Fruit fly (Drosophila melanogaster) whole organism, embryonic: ENCODE measurements around the gene CG10337.

ENCODE experiments used
- C15 ChIP-seq: fragments of 200-800 bp; sonication (Bioruptor generic); IDR thresholded peaks from 3 replicates; pipeline ENCODE4 v1.3.6; 2022; ENCODE audit warnings: missing biosample characterization, missing genetic modification characterization
- CG10462 ChIP-seq: fragments of 200-800 bp; sonication (Bioruptor generic); optimal IDR thresholded peaks from 2 replicates; lab custom pipeline; 2016; ENCODE audit warnings: missing biosample characterization, missing genetic modification characterization
- CG1233 ChIP-seq: fragments of 200-800 bp; sonication (Bioruptor generic); optimal IDR thresholded peaks from 4 replicates; lab custom pipeline; 2018; ENCODE audit warnings: missing biosample characterization, mild to moderate bottlenecking, missing genetic modification characterization
- CG12942 ChIP-seq: fragments of 200-800 bp; sonication (Bioruptor generic); optimal IDR thresholded peaks from 3 replicates; lab custom pipeline; 2016; ENCODE audit warnings: missing biosample characterization, missing genetic modification characterization
- CG15073 ChIP-seq: fragments of 200-800 bp; sonication (Bioruptor generic); optimal IDR thresholded peaks from 2 replicates; lab custom pipeline; 2016; ENCODE audit warnings: missing biosample characterization, missing genetic modification characterization
- CG17385 ChIP-seq: fragments of 200-800 bp; sonication (Bioruptor generic); optimal IDR thresholded peaks from 3 replicates; lab custom pipeline; 2018; ENCODE audit warnings: missing biosample characterization, mild to moderate bottlenecking, missing genetic modification characterization
- CG1792 ChIP-seq: fragments of 200-800 bp; sonication (Bioruptor generic); optimal IDR thresholded peaks from 2 replicates; lab custom pipeline; 2016; ENCODE audit warnings: missing biosample characterization, missing genetic modification characterization
- CG2199 ChIP-seq: fragments of 200-800 bp; sonication (Bioruptor generic); IDR thresholded peaks from 3 replicates; pipeline ENCODE4 v1.3.6; 2022; ENCODE audit warnings: missing biosample characterization, missing genetic modification characterization
- CG2678 ChIP-seq: fragments of 200-800 bp; sonication (Bioruptor generic); optimal IDR thresholded peaks from 3 replicates; lab custom pipeline; 2019; ENCODE audit warnings: missing biosample characterization, mild to moderate bottlenecking, missing genetic modification characterization, moderate library complexity
- CG3065 ChIP-seq: fragments of 200-800 bp; sonication (Bioruptor generic); optimal IDR thresholded peaks from 2 replicates; lab custom pipeline; 2016; ENCODE audit warnings: missing biosample characterization, missing genetic modification characterization
- CG34376 ChIP-seq: fragments of 200-800 bp; sonication (Bioruptor generic); optimal IDR thresholded peaks from 2 replicates; lab custom pipeline; 2018; ENCODE audit warnings: missing biosample characterization, mild to moderate bottlenecking, missing genetic modification characterization
- CG34422 ChIP-seq: fragments of 200-800 bp; sonication (Bioruptor generic); IDR thresholded peaks from 3 replicates; pipeline ENCODE4 v1.3.6; 2022; ENCODE audit warnings: missing biosample characterization, missing genetic modification characterization
- CG4707 ChIP-seq: fragments of 200-800 bp; sonication (Bioruptor generic); optimal IDR thresholded peaks from 2 replicates; lab custom pipeline; 2018; ENCODE audit warnings: missing biosample characterization, mild to moderate bottlenecking, missing genetic modification characterization, moderate library complexity
- CG6791 ChIP-seq: fragments of 200-800 bp; sonication (Bioruptor generic); IDR thresholded peaks from 3 replicates; pipeline ENCODE4 v1.3.6; 2022; ENCODE audit warnings: missing biosample characterization, missing genetic modification characterization; ENCODE audit not compliant: partially characterized antibody
- CG8281 ChIP-seq: fragments of 200-800 bp; sonication (Bioruptor generic); optimal IDR thresholded peaks from 2 replicates; lab custom pipeline; 2018; ENCODE audit warnings: missing biosample characterization, mild to moderate bottlenecking, missing genetic modification characterization, moderate library complexity
- CG9727 ChIP-seq: fragments of 200-800 bp; sonication (Bioruptor generic); optimal IDR thresholded peaks from 3 replicates; lab custom pipeline; 2017; ENCODE audit warnings: missing biosample characterization, mild to moderate bottlenecking, missing genetic modification characterization
- D19B ChIP-seq: fragments of 200-800 bp; sonication (Bioruptor generic); optimal IDR thresholded peaks from 2 replicates; lab custom pipeline; 2017; ENCODE audit warnings: missing biosample characterization, mild to moderate bottlenecking, missing genetic modification characterization
- Dad ChIP-seq: fragments of 200-800 bp; sonication (Bioruptor generic); optimal IDR thresholded peaks from 3 replicates; lab custom pipeline; 2016; ENCODE audit warnings: missing biosample characterization, missing genetic modification characterization
- Gug ChIP-seq: fragments of 200-800 bp; sonication (Bioruptor generic); IDR thresholded peaks from 4 replicates; pipeline ENCODE4 v1.3.6; 2022; ENCODE audit warnings: missing biosample characterization, missing genetic modification characterization
- HmgD ChIP-seq: fragments of 200-800 bp; sonication (Bioruptor generic); optimal IDR thresholded peaks from 3 replicates; lab custom pipeline; 2016; ENCODE audit warnings: missing biosample characterization, missing genetic modification characterization
- Mad ChIP-seq: fragments of 200-800 bp; sonication (Bioruptor generic); optimal IDR thresholded peaks from 2 replicates; lab custom pipeline; 2016; ENCODE audit warnings: missing biosample characterization, missing genetic modification characterization
- Max ChIP-seq: fragments of 200-800 bp; sonication (Bioruptor generic); optimal IDR thresholded peaks from 2 replicates; lab custom pipeline; 2016; ENCODE audit warnings: missing biosample characterization, mild to moderate bottlenecking, missing genetic modification characterization
- NFAT ChIP-seq: fragments of 200-800 bp; sonication (Bioruptor generic); IDR thresholded peaks from 2 replicates; pipeline ENCODE4 v1.3.6; 2022; ENCODE audit warnings: missing biosample characterization, missing genetic modification characterization
- PHDP ChIP-seq: fragments of 200-800 bp; sonication (Bioruptor generic); optimal IDR thresholded peaks from 3 replicates; lab custom pipeline; 2018; ENCODE audit warnings: missing biosample characterization, mild to moderate bottlenecking, missing genetic modification characterization, moderate library complexity
- Sox102F ChIP-seq: fragments of 200-800 bp; sonication (Bioruptor generic); optimal IDR thresholded peaks from 2 replicates; lab custom pipeline; 2018; ENCODE audit warnings: missing biosample characterization, mild to moderate bottlenecking, missing genetic modification characterization, moderate library complexity
- Sry-β ChIP-seq: fragments of 200-800 bp; sonication (Bioruptor generic); optimal IDR thresholded peaks from 2 replicates; lab custom pipeline; 2018; ENCODE audit warnings: missing biosample characterization, mild to moderate bottlenecking, missing genetic modification characterization, moderate library complexity
- Ssrp ChIP-seq: fragments of 200-800 bp; sonication (Bioruptor generic); optimal IDR thresholded peaks from 2 replicates; lab custom pipeline; 2018; ENCODE audit warnings: missing biosample characterization, mild to moderate bottlenecking, missing genetic modification characterization, moderate library complexity
- Xbp1 ChIP-seq: fragments of 200-800 bp; sonication (Bioruptor generic); optimal IDR thresholded peaks from 3 replicates; lab custom pipeline; 2016; ENCODE audit warnings: missing biosample characterization, mild to moderate bottlenecking, missing genetic modification characterization
- abd-A ChIP-seq: fragments of 200-800 bp; sonication (Bioruptor generic); optimal IDR thresholded peaks from 3 replicates; lab custom pipeline; 2019; ENCODE audit warnings: missing biosample characterization, mild to moderate bottlenecking, missing genetic modification characterization, moderate library complexity
- cwo ChIP-seq: fragments of 200-800 bp; sonication (Bioruptor generic); optimal IDR thresholded peaks from 3 replicates; lab custom pipeline; 2017; ENCODE audit warnings: missing biosample characterization, missing genetic modification characterization, mild to moderate bottlenecking, moderate library complexity, missing genetic modification reagents
- dimm ChIP-seq: fragments of 200-800 bp; sonication (Bioruptor generic); IDR thresholded peaks from 2 replicates; pipeline ENCODE4 v1.3.6; 2022; ENCODE audit warnings: missing biosample characterization, missing genetic modification characterization
- eve ChIP-seq, 2 experiments: fragments of >200 bp; optimal IDR thresholded peaks; 2 replicates each; lab custom pipeline; 2017; ENCODE audit warnings: missing biosample characterization in 2 of 2, missing genetic modification characterization in 2 of 2
- fd3F ChIP-seq: fragments of 200-800 bp; sonication (Bioruptor generic); optimal IDR thresholded peaks from 2 replicates; lab custom pipeline; 2018; ENCODE audit warnings: missing biosample characterization, mild to moderate bottlenecking, missing genetic modification characterization, moderate library complexity
- fd64A ChIP-seq: fragments of 200-800 bp; sonication (Bioruptor generic); optimal IDR thresholded peaks from 3 replicates; lab custom pipeline; 2018; ENCODE audit warnings: missing biosample characterization, mild to moderate bottlenecking, missing genetic modification characterization
- gem ChIP-seq: fragments of 200-800 bp; sonication (Bioruptor generic); optimal IDR thresholded peaks from 2 replicates; lab custom pipeline; 2019; ENCODE audit warnings: missing biosample characterization, mild to moderate bottlenecking, missing genetic modification characterization, moderate library complexity
- hb ChIP-seq: fragments of 200-800 bp; sonication (Bioruptor generic); IDR thresholded peaks from 3 replicates; pipeline ENCODE4 v1.3.6; 2022; ENCODE audit warnings: missing biosample characterization, missing genetic modification characterization; ENCODE audit not compliant: partially characterized antibody
- ind ChIP-seq: fragments of 200-800 bp; sonication (Bioruptor generic); optimal IDR thresholded peaks from 3 replicates; lab custom pipeline; 2016; ENCODE audit warnings: missing biosample characterization, missing genetic modification characterization
- jing ChIP-seq: fragments of 200-800 bp; sonication (Bioruptor generic); optimal IDR thresholded peaks from 2 replicates; lab custom pipeline; 2018; ENCODE audit warnings: missing biosample characterization, mild to moderate bottlenecking, missing genetic modification characterization
- kah ChIP-seq: fragments of 200-800 bp; sonication (Bioruptor generic); optimal IDR thresholded peaks from 2 replicates; lab custom pipeline; 2018; ENCODE audit warnings: missing biosample characterization, mild to moderate bottlenecking, missing genetic modification characterization
- kay ChIP-seq: fragments of 200-800 bp; sonication (Bioruptor generic); optimal IDR thresholded peaks from 2 replicates; lab custom pipeline; 2016; ENCODE audit warnings: missing biosample characterization, missing genetic modification characterization
- maf-S ChIP-seq: fragments of 200-800 bp; sonication (Bioruptor generic); optimal IDR thresholded peaks from 2 replicates; lab custom pipeline; 2016; ENCODE audit warnings: missing biosample characterization, missing genetic modification characterization
- mld ChIP-seq: fragments of 200-800 bp; sonication (Bioruptor generic); IDR thresholded peaks from 3 replicates; pipeline ENCODE4 v1.3.6; 2022; ENCODE audit warnings: missing biosample characterization, missing genetic modification characterization; ENCODE audit not compliant: partially characterized antibody
- rib ChIP-seq: fragments of 200-800 bp; sonication (Bioruptor generic); IDR thresholded peaks from 2 replicates; pipeline ENCODE4 v1.3.6; 2022; ENCODE audit warnings: missing biosample characterization, missing genetic modification characterization
- sc ChIP-seq, 3 experiments: fragments of >200 bp in 2 of 3; fragments of 200-800 bp in 1 of 3; sonication (Bioruptor generic) in 1 of 3; optimal IDR thresholded peaks; 2 replicates in 2 of 3; 3 replicates in 1 of 3; lab custom pipeline; 2017; ENCODE audit warnings: mild to moderate bottlenecking in 1 of 3, missing biosample characterization in 1 of 3, missing genetic modification characterization in 1 of 3, missing genetic modification reagents in 1 of 3
- ssp ChIP-seq: fragments of 200-800 bp; sonication (Bioruptor generic); IDR thresholded peaks from 2 replicates; pipeline ENCODE4 v1.3.6; 2022; ENCODE audit warnings: missing biosample characterization, missing genetic modification characterization
- stwl ChIP-seq: fragments of 200-800 bp; sonication (Bioruptor generic); optimal IDR thresholded peaks from 3 replicates; lab custom pipeline; 2018; ENCODE audit warnings: missing biosample characterization, mild to moderate bottlenecking, missing genetic modification characterization, moderate library complexity
- tin ChIP-seq: fragments of 200-800 bp; sonication (Bioruptor generic); optimal IDR thresholded peaks from 3 replicates; lab custom pipeline; 2016; ENCODE audit warnings: missing biosample characterization, missing genetic modification characterization
- wdn ChIP-seq: fragments of 200-800 bp; sonication (Bioruptor generic); IDR thresholded peaks from 2 replicates; pipeline ENCODE4 v1.3.6; 2022; ENCODE audit warnings: missing biosample characterization, missing genetic modification characterization

CG10337 gene

dm6 chr2L:19586436-19587333 is 39.9 kb upstream of the CG10337 start, which contains the start of gene Lar (continued):
- TF ChIP-seq maf-S (GFP tag; lab: Kevin White, UChicago) (peak; percentile 66), CG6791 (GFP tag; lab: Robert Waterston, UW) (no peak), CG12942 (GFP tag; lab: Kevin White, UChicago) (peak; percentile 5), CG2199 (no peak), tin (GFP tag; lab: Kevin White, UChicago) (peak; percentile 39), CG3065 (GFP tag; lab: Kevin White, UChicago) (no peak), kay (GFP tag; lab: Kevin White, UChicago) (peak; percentile 39), Sry-β (GFP tag; lab: Kevin White, UChicago) (peak; percentile 26), CG4707 (GFP tag; lab: Kevin White, UChicago) (no peak), ssp (GFP tag; lab: Robert Waterston, UW) (no peak), abd-A (tag; lab: Kevin White, UChicago) (no peak), PHDP (tag; lab: Kevin White, UChicago) (peak; percentile 64), wdn (no peak), CG8281 (tag; lab: Kevin White, UChicago) (no peak), HmgD (GFP tag; lab: Kevin White, UChicago) (peak; percentile 76), eve (GFP tag; optimal IDR thresholded peaks at IDR 0.05; lab: Kevin White, UChicago) (no peak), dimm (GFP tag; lab: Robert Waterston, UW) (no peak), hb (GFP tag; lab: Robert Waterston, UW) (no peak), NFAT (peak; percentile 78), fd64A (GFP tag; lab: Kevin White, UChicago) (no peak), Sox102F (GFP tag; lab: Kevin White, UChicago) (peak; percentile 58), Max (no peak), mld (GFP tag; lab: Robert Waterston, UW) (no peak), stwl (tag; lab: Kevin White, UChicago) (peak; percentile 40), D19B (GFP tag; lab: Kevin White, UChicago) (no peak), CG34376 (peak; percentile 66), CG2678 (peak; percentile 60), Ssrp (tag; lab: Kevin White, UChicago) (peak; percentile 28), fd3F (GFP tag; lab: Kevin White, UChicago) (peak; percentile 50), CG1233 (GFP tag; lab: Kevin White, UChicago) (peak; percentile 28), rib (GFP tag; lab: Robert Waterston, UW) (no peak), CG17385 (GFP tag; lab: Kevin White, UChicago) (peak; percentile 26), Gug (GFP tag; lab: Robert Waterston, UW) (peak; percentile 47; the same call in 2 of the 4 replicates), C15 (GFP tag; lab: Robert Waterston, UW) (no peak), CG9727 (GFP tag; lab: Kevin White, UChicago) (peak; percentile 58), CG10462 (GFP tag; lab: Kevin White, UChicago) (no peak), gem (tag; lab: Kevin White, UChicago) (peak; percentile 68), cwo (no peak), CG15073 (GFP tag; lab: Kevin White, UChicago) (no peak), sc (optimal IDR thresholded peaks at IDR 0.05; lab: Kevin White, UChicago) (no peak), sc (GFP tag; optimal IDR thresholded peaks at IDR 0.05; lab: Kevin White, UChicago) (no peak), CG1792 (GFP tag; lab: Kevin White, UChicago) (peak; percentile 35), kah (GFP tag; lab: Kevin White, UChicago) (no peak), Mad (GFP tag; lab: Kevin White, UChicago) (peak; percentile 54), ind (peak; percentile 59), CG34422 (0 out of 3 replicates have a peak, but pooled peaks have one; percentile 78), Xbp1 (GFP tag; lab: Kevin White, UChicago) (peak; percentile 68), jing (no peak), Dad (peak; percentile 53)
